Worm (Caenorhabditis elegans): Measurements from ENCODE around the gene ncx-1.

DNA sequence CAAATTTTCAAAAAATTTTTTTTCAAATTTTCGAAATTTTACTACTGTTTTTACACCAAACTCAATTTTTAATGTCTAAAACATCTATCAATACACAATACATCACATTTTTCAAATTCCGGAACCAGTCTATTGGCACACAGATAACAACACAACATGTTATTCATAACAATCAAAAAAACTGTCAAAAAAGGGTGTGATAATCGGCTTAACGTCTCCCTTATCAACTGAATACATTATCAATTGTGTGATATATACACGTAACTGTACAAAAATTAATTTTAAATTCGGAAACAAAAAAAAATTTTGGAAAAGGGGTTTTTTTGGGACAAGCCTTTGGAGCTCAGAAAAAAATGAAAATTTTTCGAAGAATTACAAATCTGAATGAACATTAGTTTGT is 46.1 kb downstream of the ncx-1 start:
- TF ChIP-seq lag-1 (GFP tag; IDR thresholded peaks at IDR 0.05), result no peak
- TF ChIP-seq zfh-2 (GFP tag; conservative IDR thresholded peaks at IDR 0.05), result no peak
- TF ChIP-seq zim-3 (tag; optimal IDR thresholded peaks at IDR 0.05), result no peak
- TF ChIP-seq somi-1 (GFP tag; optimal IDR thresholded peaks at IDR 0.05), result no peak
- TF ChIP-seq pha-4 (tag; optimal IDR thresholded peaks at IDR 0.05), result no peak
- TF ChIP-seq ztf-26 (tag; optimal IDR thresholded peaks at IDR 0.05), result no peak
- TF ChIP-seq ama-1 (optimal IDR thresholded peaks at IDR 0.05), result no peak
- TF ChIP-seq ama-1 (GFP tag; optimal IDR thresholded peaks at IDR 0.05), result no peak
- no peak for TF ChIP-seq cebp-1 (GFP tag; IDR thresholded peaks at IDR 0.05)
- TF ChIP-seq cebp-1 (tag; optimal IDR thresholded peaks at IDR 0.05), result no peak
- no peak for TF ChIP-seq nhr-120 (GFP tag; IDR thresholded peaks at IDR 0.05)
- no peak for TF ChIP-seq sea-2 (GFP tag; IDR thresholded peaks at IDR 0.05)
- no peak for TF ChIP-seq rec-8 (tag; optimal IDR thresholded peaks at IDR 0.05)
- TF ChIP-seq C06A6.2 (GFP tag; conservative IDR thresholded peaks at IDR 0.05), result no peak
